Fruit fly (Drosophila melanogaster): ENCODE measurements around the gene Sec5.

- TF ChIP-seq CG10631 (GFP tag; optimal IDR thresholded peaks at IDR 0.05) (no peak), Sox102F (GFP tag; optimal IDR thresholded peaks at IDR 0.05) (no peak), CG16779 (tag; optimal IDR thresholded peaks at IDR 0.05) (no peak), CG10669 (GFP tag; optimal IDR thresholded peaks at IDR 0.05) (no peak), dac (GFP tag; optimal IDR thresholded peaks at IDR 0.05) (no peak), CG11902 (GFP tag; optimal IDR thresholded peaks at IDR 0.05) (no peak), Smox (GFP tag; optimal IDR thresholded peaks at IDR 0.05) (no peak)
These were observed 49.4 kb upstream of the Sec5 start for dm6 chr2L:3407722-3408121.
